Fruit fly (Drosophila melanogaster) whole organism, pupa: ENCODE results near the gene CG12607.
A peak's percentile ranks its signal among the peaks of the same experiment; 100 is the strongest.

ENCODE experiments used
- CG10348 ChIP-seq: fragments of 200-800 bp; sonication (Bioruptor generic); IDR thresholded peaks from 2 replicates; pipeline ENCODE4 v1.3.6; 2022; ENCODE audit warnings: missing biosample characterization, missing genetic modification characterization
- CG12605 ChIP-seq: fragments of 200-800 bp; sonication (Bioruptor generic); IDR thresholded peaks from 2 replicates; pipeline ENCODE4 v1.3.6; 2022; ENCODE audit warnings: missing biosample characterization, missing genetic modification characterization
- CG13204 ChIP-seq: fragments of 200-800 bp; sonication (Bioruptor generic); optimal IDR thresholded peaks from 2 replicates; lab custom pipeline; 2018; ENCODE audit warnings: missing biosample characterization, mild to moderate bottlenecking, missing genetic modification characterization, moderate library complexity
- CG14655 ChIP-seq: fragments of 200-800 bp; sonication (Bioruptor generic); optimal IDR thresholded peaks from 3 replicates; lab custom pipeline; 2017; ENCODE audit warnings: mild to moderate bottlenecking, missing biosample characterization, missing genetic modification reagents, missing genetic modification characterization
- CG15710 ChIP-seq: fragments of 200-800 bp; sonication (Bioruptor generic); optimal IDR thresholded peaks from 2 replicates; lab custom pipeline; 2018; ENCODE audit warnings: missing biosample characterization, mild to moderate bottlenecking, missing genetic modification characterization, moderate library complexity
- CG17806 ChIP-seq: fragments of 200-800 bp; sonication (Bioruptor generic); optimal IDR thresholded peaks from 2 replicates; lab custom pipeline; 2018; ENCODE audit warnings: missing biosample characterization, mild to moderate bottlenecking, missing genetic modification characterization, moderate library complexity
- CG32121 ChIP-seq: fragments of 200-800 bp; sonication (Bioruptor generic); IDR thresholded peaks from 2 replicates; pipeline ENCODE4 v1.3.6; 2022; ENCODE audit warnings: missing biosample characterization, missing genetic modification characterization
- CG34367 ChIP-seq: fragments of 200-800 bp; sonication (Bioruptor generic); optimal IDR thresholded peaks from 2 replicates; lab custom pipeline; 2018; ENCODE audit warnings: missing biosample characterization, mild to moderate bottlenecking, missing genetic modification characterization
- CG4496 ChIP-seq: fragments of 200-800 bp; sonication (Bioruptor generic); IDR thresholded peaks from 3 replicates; pipeline ENCODE4 v1.3.6; 2022; ENCODE audit warnings: missing biosample characterization, missing genetic modification characterization
- CG8159 ChIP-seq: fragments of 200-800 bp; sonication (Bioruptor generic); optimal IDR thresholded peaks from 3 replicates; lab custom pipeline; 2018; ENCODE audit warnings: missing biosample characterization, mild to moderate bottlenecking, missing genetic modification characterization, moderate library complexity
- CG8301 ChIP-seq: fragments of 200-800 bp; sonication (Bioruptor generic); optimal IDR thresholded peaks from 2 replicates; lab custom pipeline; 2018; ENCODE audit warnings: missing biosample characterization, mild to moderate bottlenecking, missing genetic modification characterization
- CG9948 ChIP-seq: fragments of 200-800 bp; sonication (Bioruptor generic); optimal IDR thresholded peaks from 2 replicates; lab custom pipeline; 2018; ENCODE audit warnings: missing biosample characterization, mild to moderate bottlenecking, missing genetic modification characterization, moderate library complexity
- D1 ChIP-seq: fragments of 200-800 bp; sonication (Bioruptor generic); optimal IDR thresholded peaks from 2 replicates; lab custom pipeline; 2018; ENCODE audit warnings: missing biosample characterization, mild to moderate bottlenecking, missing genetic modification characterization, moderate library complexity
- EcR ChIP-seq: fragments of 200-800 bp; sonication (Bioruptor generic); optimal IDR thresholded peaks from 3 replicates; lab custom pipeline; 2019; ENCODE audit warnings: missing biosample characterization, missing genetic modification characterization, mild to moderate bottlenecking, moderate library complexity, missing genetic modification reagents
- Ets98B ChIP-seq: fragments of 200-800 bp; sonication (Bioruptor generic); IDR thresholded peaks from 2 replicates; pipeline ENCODE4 v1.3.6; 2022; ENCODE audit warnings: missing biosample characterization, missing genetic modification characterization
- Pif1A ChIP-seq: fragments of 200-800 bp; sonication (Bioruptor generic); optimal IDR thresholded peaks from 3 replicates; lab custom pipeline; 2016; ENCODE audit warnings: missing biosample characterization, missing genetic modification characterization
- Pif1B ChIP-seq: fragments of 200-800 bp; sonication (Bioruptor generic); optimal IDR thresholded peaks from 3 replicates; lab custom pipeline; 2016; ENCODE audit warnings: missing biosample characterization, missing genetic modification characterization
- Snoo ChIP-seq: fragments of 200-800 bp; sonication (Bioruptor generic); optimal IDR thresholded peaks from 3 replicates; lab custom pipeline; 2017; ENCODE audit warnings: missing biosample characterization, mild to moderate bottlenecking, missing genetic modification characterization, inconsistent platforms
- fd96Ca ChIP-seq: fragments of 200-800 bp; sonication (Bioruptor generic); IDR thresholded peaks from 3 replicates; pipeline ENCODE4 v1.3.6; 2022; ENCODE audit warnings: missing biosample characterization, missing genetic modification characterization
- gl ChIP-seq: fragments of 200-800 bp; sonication (Bioruptor generic); optimal IDR thresholded peaks from 2 replicates; lab custom pipeline; 2018; ENCODE audit warnings: missing biosample characterization, mild to moderate bottlenecking, missing genetic modification characterization
- rn ChIP-seq: fragments of 200-800 bp; sonication (Bioruptor generic); IDR thresholded peaks from 2 replicates; pipeline ENCODE4 v1.3.6; 2022; ENCODE audit warnings: missing biosample characterization, missing genetic modification characterization

CG12607 gene

dm6 chr3L:4446273-4446672, at the start of gene CG12607:
TSS of gene CG12607 (plus strand) at chr3L:4446573.
- TF ChIP-seq CG8159 (tag; lab: Kevin White, UChicago) (no peak), CG10348 (GFP tag; lab: Robert Waterston, UW) (no peak), fd96Ca (no peak), gl (tag; lab: Kevin White, UChicago) (no peak), CG34367 (tag; lab: Kevin White, UChicago) (no peak), EcR (no peak), rn (GFP tag; lab: Robert Waterston, UW) (no peak), CG14655 (GFP tag; lab: Kevin White, UChicago) (no peak), Ets98B (GFP tag; lab: Robert Waterston, UW) (no peak), CG8301 (tag; lab: Kevin White, UChicago) (no peak), Pif1A (GFP tag; lab: Kevin White, UChicago) (no peak), CG17806 (tag; lab: Kevin White, UChicago) (no peak), Snoo (tag; lab: Kevin White, UChicago) (no peak)

dm6 chr3L:4397137-4397536, 49.2 kb upstream of the CG12607 start:
- TF ChIP-seq CG9948 = no peak
- TF ChIP-seq CG14655 (GFP tag; lab: Kevin White, UChicago) = peak; percentile 67
- peak; percentile 43 for TF ChIP-seq CG8301 (tag; lab: Kevin White, UChicago)
- TF ChIP-seq CG10348 (GFP tag; lab: Robert Waterston, UW) = no peak
- no peak for TF ChIP-seq rn (GFP tag; lab: Robert Waterston, UW)
- no peak for TF ChIP-seq CG13204
- no peak for TF ChIP-seq CG12605

- no peak for TF ChIP-seq EcR
- TF ChIP-seq CG13204 = no peak
- TF ChIP-seq CG8159 (tag; lab: Kevin White, UChicago) = no peak
- TF ChIP-seq fd96Ca = peak; percentile 60; the same call in 2 of the 3 replicates
- peak; percentile 80 for TF ChIP-seq CG14655 (GFP tag; lab: Kevin White, UChicago)
- peak; percentile 60; the same call in 2 of the 3 replicates for TF ChIP-seq CG4496
- peak; percentile 15 for TF ChIP-seq Pif1B (GFP tag; lab: Kevin White, UChicago)
- TF ChIP-seq Ets98B (GFP tag; lab: Robert Waterston, UW) = peak; percentile 63
- TF ChIP-seq CG17806 (tag; lab: Kevin White, UChicago) = peak; percentile 15
- TF ChIP-seq rn (GFP tag; lab: Robert Waterston, UW) = 0 out of 2 replicates have a peak, but pooled peaks have one; percentile 27
- peak; percentile 22 for TF ChIP-seq CG9948
- peak; percentile 77 for TF ChIP-seq CG8301 (tag; lab: Kevin White, UChicago)
- peak; percentile 36; the same call in 1 of the 2 replicates for TF ChIP-seq CG12605
- TF ChIP-seq Snoo (tag; lab: Kevin White, UChicago) = no peak
- peak; percentile 36 for TF ChIP-seq Pif1A (GFP tag; lab: Kevin White, UChicago)
Observed at dm6 chr3L:4397874-4398273, 48.5 kb upstream of the CG12607 start.

dm6 chr3L:4399905-4400304, 46.5 kb upstream of the CG12607 start:
- TF ChIP-seq CG8301 (tag; lab: Kevin White, UChicago) (peak; percentile 6), Pif1B (GFP tag; lab: Kevin White, UChicago) (no peak), CG4496 (0 out of 3 replicates have a peak, but pooled peaks have one; percentile 24), CG8159 (tag; lab: Kevin White, UChicago) (peak; percentile 11), Snoo (tag; lab: Kevin White, UChicago) (peak; percentile 2), CG32121 (GFP tag; lab: Robert Waterston, UW) (no peak)

- no peak for TF ChIP-seq CG32121 (GFP tag; lab: Robert Waterston, UW)
- no peak for TF ChIP-seq Ets98B (GFP tag; lab: Robert Waterston, UW)
- no peak for TF ChIP-seq EcR
- no peak for TF ChIP-seq Pif1B (GFP tag; lab: Kevin White, UChicago)
- no peak for TF ChIP-seq CG4496
- TF ChIP-seq CG17806 (tag; lab: Kevin White, UChicago) = no peak
- no peak for TF ChIP-seq gl (tag; lab: Kevin White, UChicago)
- no peak for TF ChIP-seq CG15710 (tag; lab: Kevin White, UChicago)
- no peak for TF ChIP-seq CG8301 (tag; lab: Kevin White, UChicago)
- TF ChIP-seq Pif1A (GFP tag; lab: Kevin White, UChicago) = no peak
- TF ChIP-seq D1 (tag; lab: Kevin White, UChicago) = no peak
- TF ChIP-seq CG14655 (GFP tag; lab: Kevin White, UChicago) = no peak
- TF ChIP-seq rn (GFP tag; lab: Robert Waterston, UW) = no peak
- TF ChIP-seq CG9948 = no peak
- TF ChIP-seq CG10348 (GFP tag; lab: Robert Waterston, UW) = no peak
- TF ChIP-seq CG8159 (tag; lab: Kevin White, UChicago) = no peak
- TF ChIP-seq CG12605 = no peak
- TF ChIP-seq Snoo (tag; lab: Kevin White, UChicago) = no peak
Observed at dm6 chr3L:4401241-4401640, 45.1 kb upstream of the CG12607 start.

dm6 chr3L:4403180-4403769, 43.1 kb upstream of the CG12607 start, which contains the start of gene Syx17:
TSS of gene Syx17 (plus strand) at chr3L:4403487.
- TF ChIP-seq CG12605 (peak; percentile 35; the same call in 1 of the 2 replicates), D1 (tag; lab: Kevin White, UChicago) (peak; percentile 28), gl (tag; lab: Kevin White, UChicago) (no peak), CG15710 (tag; lab: Kevin White, UChicago) (peak; percentile 43), CG13204 (no peak), Pif1A (GFP tag; lab: Kevin White, UChicago) (peak; percentile 62), CG34367 (tag; lab: Kevin White, UChicago) (peak; percentile 35), CG8159 (tag; lab: Kevin White, UChicago) (peak; percentile 46), CG17806 (tag; lab: Kevin White, UChicago) (peak; percentile 49), CG14655 (GFP tag; lab: Kevin White, UChicago) (peak; percentile 55), CG9948 (peak; percentile 51), CG4496 (peak; percentile 74), rn (GFP tag; lab: Robert Waterston, UW) (no peak), CG10348 (GFP tag; lab: Robert Waterston, UW) (no peak), CG32121 (GFP tag; lab: Robert Waterston, UW) (peak; percentile 61; the same call in 1 of the 2 replicates), Pif1B (GFP tag; lab: Kevin White, UChicago) (peak; percentile 47), Snoo (tag; lab: Kevin White, UChicago) (peak; percentile 37), Ets98B (GFP tag; lab: Robert Waterston, UW) (peak; percentile 71), CG8301 (tag; lab: Kevin White, UChicago) (peak; percentile 67), EcR (peak; percentile 49), fd96Ca (peak; percentile 26; the same call in 1 of the 3 replicates)
